Worm (Caenorhabditis elegans) whole organism, early embryonic: ENCODE measurements around the gene srp-2.

ENCODE experiments used
- B0310.2 ChIP-seq: sonication (generic microtip); optimal IDR thresholded peaks from 2 replicates; lab custom pipeline; 2016; ENCODE audit warnings: mild to moderate bottlenecking, missing genetic modification characterization, missing compliant biosample characterization
- aly-1 ChIP-seq: sonication (generic microtip); optimal IDR thresholded peaks from 2 replicates; lab custom pipeline; 2016; ENCODE audit warnings: missing genetic modification characterization, missing compliant biosample characterization
- ama-1 ChIP-seq: fragments of 150-350 bp; optimal IDR thresholded peaks from 2 replicates; lab custom pipeline; 2014
- ceh-36 ChIP-seq: sonication (generic microtip); optimal IDR thresholded peaks from 2 replicates; lab custom pipeline; 2016; ENCODE audit warnings: missing genetic modification characterization, inconsistent platforms, missing compliant biosample characterization
- ets-7 ChIP-seq: sonication (generic microtip); optimal IDR thresholded peaks from 2 replicates; lab custom pipeline; 2016; ENCODE audit warnings: missing genotype, missing genetic modification characterization, missing compliant biosample characterization
- flt-1 ChIP-seq: fragments of 200-800 bp; sonication (Bioruptor generic); IDR thresholded peaks from 2 replicates; pipeline ENCODE4 v1.3.6; 2022; ENCODE audit warnings: missing genetic modification characterization, missing compliant biosample characterization
- hmbx-1 ChIP-seq: sonication (generic microtip); optimal IDR thresholded peaks from 2 replicates; lab custom pipeline; 2016; ENCODE audit warnings: mild to moderate bottlenecking, missing genetic modification characterization, missing compliant biosample characterization
- hmg-4 ChIP-seq: fragments of 200-800 bp; sonication (Bioruptor generic); optimal IDR thresholded peaks from 2 replicates; lab custom pipeline; 2018; ENCODE audit warnings: mild to moderate bottlenecking, missing genetic modification characterization, missing compliant biosample characterization
- scrt-1 ChIP-seq: fragments of 200-800 bp; sonication (Bioruptor generic); IDR thresholded peaks from 2 replicates; pipeline ENCODE4 v1.3.6; 2022; ENCODE audit warnings: missing genetic modification characterization, missing compliant biosample characterization
- tbx-11 ChIP-seq: fragments of 200-800 bp; sonication (Bioruptor generic); IDR thresholded peaks from 2 replicates; pipeline ENCODE4 v1.3.6; 2022; ENCODE audit warnings: missing genetic modification characterization, missing compliant biosample characterization

DNA sequence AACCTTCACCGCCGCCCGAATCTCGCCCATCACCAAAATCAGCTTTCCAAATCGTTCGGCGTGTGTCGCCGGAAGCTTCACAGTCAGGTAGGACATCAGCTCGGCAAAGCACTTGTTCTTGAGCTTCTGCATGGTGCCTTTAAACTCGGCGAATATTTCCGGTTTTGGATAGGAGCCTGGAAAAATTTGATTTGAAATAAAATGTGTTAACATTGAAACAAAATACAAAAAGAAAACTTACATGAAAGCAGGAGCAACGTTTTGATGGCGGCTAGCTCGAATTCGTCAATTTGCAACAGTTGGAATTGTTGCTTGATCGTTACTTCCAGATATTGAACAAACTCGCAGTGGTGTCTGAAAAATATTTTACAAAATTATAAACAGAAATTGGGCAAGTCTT, 40.3 kb downstream of the srp-2 start:
- TF ChIP-seq B0310.2 (tag; lab: Kevin White, UChicago) (no peak), ama-1 (lab: Kevin White, UChicago) (no peak), scrt-1 (GFP tag; lab: Robert Waterston, UW) (no peak), ets-7 (tag; lab: Kevin White, UChicago) (no peak), tbx-11 (GFP tag; lab: Robert Waterston, UW) (no peak), hmbx-1 (tag; lab: Kevin White, UChicago) (no peak), ceh-36 (tag; lab: Kevin White, UChicago) (no peak), flt-1 (no peak), aly-1 (no peak), hmg-4 (GFP tag; lab: Kevin White, UChicago) (no peak)
